Fruit fly (Drosophila melanogaster): Measurements from ENCODE around the gene SKIP.

The SKIP gene

dm6 chr3R:22187852-22188251, 54.2 kb downstream of the SKIP start:
- TF ChIP-seq foxo (GFP tag; optimal IDR thresholded peaks at IDR 0.05), result peak in 1 of 2 experiments; percentile 19
- TF ChIP-seq rgr (GFP tag; optimal IDR thresholded peaks at IDR 0.05), result no peak

- peak; percentile 87 for TF ChIP-seq Hnf4 (GFP tag; optimal IDR thresholded peaks at IDR 0.05)
- no peak for TF ChIP-seq Myc (optimal IDR thresholded peaks at IDR 0.05)
- peak; percentile 80 for TF ChIP-seq HLH106 (tag; optimal IDR thresholded peaks at IDR 0.05)
- TF ChIP-seq CG9705 (GFP tag; optimal IDR thresholded peaks at IDR 0.05), result peak; percentile 66
- peak; percentile 90 for TF ChIP-seq rgr (GFP tag; optimal IDR thresholded peaks at IDR 0.05)
- TF ChIP-seq h (GFP tag; optimal IDR thresholded peaks at IDR 0.05), result peak; percentile 93
- peak; percentile 84 for TF ChIP-seq psq (GFP tag; optimal IDR thresholded peaks at IDR 0.05)
- peak; percentile 91 for TF ChIP-seq woc (GFP tag; optimal IDR thresholded peaks at IDR 0.05)
- TF ChIP-seq dmrt93B (GFP tag; optimal IDR thresholded peaks at IDR 0.05), result peak; percentile 78
- no peak for TF ChIP-seq Dfd (GFP tag; optimal IDR thresholded peaks at IDR 0.05)
- peak; percentile 84 for TF ChIP-seq sage (GFP tag; optimal IDR thresholded peaks at IDR 0.05)
- peak; percentile 90 for TF ChIP-seq ey (GFP tag; optimal IDR thresholded peaks at IDR 0.05)
- peak; percentile 90 for TF ChIP-seq br (GFP tag; optimal IDR thresholded peaks at IDR 0.05)
- TF ChIP-seq tai (GFP tag; optimal IDR thresholded peaks at IDR 0.05), result peak; percentile 87
- peak; percentile 85 for TF ChIP-seq CG32264 (GFP tag; optimal IDR thresholded peaks at IDR 0.05)
- peak; percentile 16 to 92 for TF ChIP-seq foxo (GFP tag; optimal IDR thresholded peaks at IDR 0.05)
- TF ChIP-seq fru (GFP tag; optimal IDR thresholded peaks at IDR 0.05), result peak; percentile 91
- peak; percentile 90 for TF ChIP-seq OdsH (GFP tag; optimal IDR thresholded peaks at IDR 0.05)
- no peak for TF ChIP-seq Mio (GFP tag; optimal IDR thresholded peaks at IDR 0.05)
- no peak for TF ChIP-seq sv (GFP tag; optimal IDR thresholded peaks at IDR 0.05)
- no peak for TF ChIP-seq Hr83 (GFP tag; optimal IDR thresholded peaks at IDR 0.05; ENCODE audit: poor library complexity, severe bottlenecking)
- no peak for TF ChIP-seq Dif (GFP tag; optimal IDR thresholded peaks at IDR 0.05; ENCODE audit: partially characterized antibody)
- no peak for TF ChIP-seq N (GFP tag; optimal IDR thresholded peaks at IDR 0.05)
- peak; percentile 56 for TF ChIP-seq dsf (GFP tag; optimal IDR thresholded peaks at IDR 0.05; ENCODE audit: borderline replicate concordance)
- peak; percentile 19 for TF ChIP-seq GATAd (GFP tag; optimal IDR thresholded peaks at IDR 0.05)
- peak; percentile 87 for TF ChIP-seq Sp1 (GFP tag; optimal IDR thresholded peaks at IDR 0.05)
- peak; percentile 66 for TF ChIP-seq Rel (GFP tag; optimal IDR thresholded peaks at IDR 0.05)
- TF ChIP-seq Rel (tag; optimal IDR thresholded peaks at IDR 0.05), result no peak
- no peak for TF ChIP-seq jim (GFP tag; optimal IDR thresholded peaks at IDR 0.05)
- peak; percentile 71 for TF ChIP-seq Jra (GFP tag; optimal IDR thresholded peaks at IDR 0.05)
- no peak for TF ChIP-seq Abd-B (GFP tag; optimal IDR thresholded peaks at IDR 0.05)
- TF ChIP-seq usp (GFP tag; optimal IDR thresholded peaks at IDR 0.05), result no peak
- TF ChIP-seq pan (optimal IDR thresholded peaks at IDR 0.05), result no peak
- peak; percentile 73 for TF ChIP-seq brk (GFP tag; optimal IDR thresholded peaks at IDR 0.05)
Measured at dm6 chr3R:22193517-22193916, 59.9 kb downstream of the SKIP start.

DNA sequence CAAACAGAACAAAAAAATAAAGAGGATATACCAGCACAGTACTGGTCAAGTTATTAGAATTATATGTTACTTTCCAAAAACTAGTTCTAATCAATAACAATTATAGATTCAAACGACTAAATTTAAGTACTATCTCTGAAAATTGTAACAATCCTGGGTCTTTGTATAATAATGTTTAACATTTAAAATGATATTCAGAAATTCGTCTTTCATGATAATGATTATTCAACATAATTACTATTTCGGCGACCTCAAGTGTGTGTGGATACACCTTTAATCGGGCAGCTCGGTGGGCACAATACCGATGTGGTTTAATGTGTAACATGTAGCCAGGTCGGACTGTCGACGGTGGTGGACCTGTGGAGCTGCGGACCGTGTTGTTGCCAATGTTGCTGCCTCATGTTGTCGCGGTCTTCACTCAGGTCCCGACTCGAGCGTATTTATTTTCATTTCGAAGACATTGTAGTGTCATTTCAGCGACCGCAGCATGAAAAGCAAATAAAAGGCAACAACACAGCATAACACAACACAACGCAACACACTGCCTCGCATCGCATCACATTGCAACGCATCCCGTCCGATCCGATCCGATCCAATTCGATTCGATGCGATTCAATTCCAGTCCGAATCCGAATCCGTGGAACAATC, 61.3 kb downstream of the SKIP start:
- TF ChIP-seq CG9705 (GFP tag; optimal IDR thresholded peaks at IDR 0.05), result peak; percentile 15
- TF ChIP-seq Mio (GFP tag; optimal IDR thresholded peaks at IDR 0.05), result no peak
- TF ChIP-seq woc (GFP tag; optimal IDR thresholded peaks at IDR 0.05), result peak; percentile 73
- TF ChIP-seq h (GFP tag; optimal IDR thresholded peaks at IDR 0.05), result peak; percentile 66
- peak; percentile 85 for TF ChIP-seq fru (GFP tag; optimal IDR thresholded peaks at IDR 0.05)
- peak; percentile 46 for TF ChIP-seq rgr (GFP tag; optimal IDR thresholded peaks at IDR 0.05)
- peak in 1 of 2 experiments; percentile 60 for TF ChIP-seq foxo (GFP tag; optimal IDR thresholded peaks at IDR 0.05)
- no peak for TF ChIP-seq Vsx2 (GFP tag; optimal IDR thresholded peaks at IDR 0.05; ENCODE audit: partially characterized antibody)
- no peak for TF ChIP-seq Abd-B (GFP tag; optimal IDR thresholded peaks at IDR 0.05)
- no peak for TF ChIP-seq Rel (GFP tag; optimal IDR thresholded peaks at IDR 0.05)
- TF ChIP-seq Rel (tag; optimal IDR thresholded peaks at IDR 0.05), result peak; percentile 14
- peak; percentile 11 for TF ChIP-seq Dif (GFP tag; optimal IDR thresholded peaks at IDR 0.05; ENCODE audit: partially characterized antibody)
- peak; percentile 86 for TF ChIP-seq Sp1 (GFP tag; optimal IDR thresholded peaks at IDR 0.05)
- no peak for TF ChIP-seq N (GFP tag; optimal IDR thresholded peaks at IDR 0.05)
- TF ChIP-seq dmrt93B (GFP tag; optimal IDR thresholded peaks at IDR 0.05), result peak; percentile 60
- TF ChIP-seq brk (GFP tag; optimal IDR thresholded peaks at IDR 0.05), result peak; percentile 30
- TF ChIP-seq dl (GFP tag; optimal IDR thresholded peaks at IDR 0.05; ENCODE audit: insufficient read depth in 1 of 2, partially characterized antibody in 2 of 2), result no peak
- TF ChIP-seq Hr83 (GFP tag; optimal IDR thresholded peaks at IDR 0.05; ENCODE audit: poor library complexity, severe bottlenecking), result no peak
- TF ChIP-seq OdsH (GFP tag; optimal IDR thresholded peaks at IDR 0.05), result peak; percentile 43
- peak; percentile 55 for TF ChIP-seq ey (GFP tag; optimal IDR thresholded peaks at IDR 0.05)
- TF ChIP-seq br (GFP tag; optimal IDR thresholded peaks at IDR 0.05), result peak; percentile 44
- peak; percentile 83 for TF ChIP-seq HLH106 (tag; optimal IDR thresholded peaks at IDR 0.05)
- peak; percentile 42 for TF ChIP-seq Hnf4 (GFP tag; optimal IDR thresholded peaks at IDR 0.05)
- TF ChIP-seq Jra (GFP tag; optimal IDR thresholded peaks at IDR 0.05), result no peak
- TF ChIP-seq psq (GFP tag; optimal IDR thresholded peaks at IDR 0.05), result peak; percentile 59
